Worm (Caenorhabditis elegans) whole organism, L1 larva: ENCODE data around the gene mksr-2.

ENCODE experiments used
- efl-3 ChIP-seq: fragments of 200-800 bp; sonication (Bioruptor generic); optimal IDR thresholded peaks from 2 replicates; lab custom pipeline; 2018; ENCODE audit warnings: mild to moderate bottlenecking, missing genetic modification characterization, missing compliant biosample characterization
- nhr-90 ChIP-seq: sonication (generic microtip); optimal IDR thresholded peaks from 2 replicates; lab custom pipeline; 2016; ENCODE audit warnings: mild to moderate bottlenecking, missing genetic modification characterization, missing compliant biosample characterization; ENCODE audit not compliant: poor library complexity
- ztf-4 ChIP-seq: fragments of 150-350 bp; optimal IDR thresholded peaks from 2 replicates; lab custom pipeline; 2014; ENCODE audit warnings: missing biosample characterization, missing genetic modification characterization

ce11 chrIV:2263564-2263963 lies 42.8 kb downstream of the mksr-2 start, which contains the start of gene famp-1:
- TF ChIP-seq efl-3 (GFP tag; lab: Kevin White, UChicago): no peak
- no peak for TF ChIP-seq ztf-4 (tag; lab: Kevin White, UChicago)
- TF ChIP-seq nhr-90: no peak
